Worm (Caenorhabditis elegans) whole organism, late embryonic: Measurements from ENCODE around the gene pms-2.

Experiments
- C08G9.2 ChIP-seq: sonication (generic microtip); optimal IDR thresholded peaks from 2 replicates; lab custom pipeline; 2016; ENCODE audit warnings: mild to moderate bottlenecking, missing genetic modification characterization, moderate library complexity, missing compliant biosample characterization
- C38D4.7 ChIP-seq: fragments of 200-800 bp; sonication (Bioruptor generic); optimal IDR thresholded peaks from 2 replicates; lab custom pipeline; 2018; ENCODE audit warnings: mild to moderate bottlenecking, missing genetic modification characterization, moderate library complexity, missing compliant biosample characterization
- K02D7.2 ChIP-seq: sonication (generic microtip); optimal IDR thresholded peaks from 2 replicates; lab custom pipeline; 2017; ENCODE audit warnings: mild to moderate bottlenecking, missing genetic modification characterization, missing compliant biosample characterization
- K09A11.1 ChIP-seq: sonication (generic microtip); optimal IDR thresholded peaks from 2 replicates; lab custom pipeline; 2017; ENCODE audit warnings: antibody characterized with exemption, mild to moderate bottlenecking, missing genetic modification characterization, missing compliant biosample characterization; ENCODE audit not compliant: insufficient read depth
- ceh-14 ChIP-seq: sonication (generic microtip); optimal IDR thresholded peaks from 2 replicates; lab custom pipeline; 2016; ENCODE audit warnings: missing genotype, missing genetic modification characterization, missing compliant biosample characterization
- ceh-19 ChIP-seq: fragments of 200-800 bp; sonication (Bioruptor generic); optimal IDR thresholded peaks from 2 replicates; lab custom pipeline; 2018; ENCODE audit warnings: mild to moderate bottlenecking, missing genetic modification characterization, missing compliant biosample characterization
- ceh-24 ChIP-seq: sonication (generic microtip); optimal IDR thresholded peaks from 2 replicates; lab custom pipeline; 2016; ENCODE audit warnings: mild to moderate bottlenecking, missing genetic modification characterization, missing compliant biosample characterization
- ceh-31 ChIP-seq: sonication (generic microtip); optimal IDR thresholded peaks from 2 replicates; lab custom pipeline; 2016; ENCODE audit warnings: missing genetic modification characterization, missing compliant biosample characterization
- ceh-34 ChIP-seq: sonication (generic microtip); optimal IDR thresholded peaks from 2 replicates; lab custom pipeline; 2016; ENCODE audit warnings: mild to moderate bottlenecking, missing genetic modification characterization, missing compliant biosample characterization
- ceh-45 ChIP-seq: fragments of 200-800 bp; sonication (Bioruptor generic); IDR thresholded peaks from 2 replicates; pipeline ENCODE4 v1.3.6; 2022; ENCODE audit warnings: missing genetic modification reagents, missing genetic modification characterization, missing compliant biosample characterization
- ceh-48 ChIP-seq: sonication (generic microtip); optimal IDR thresholded peaks from 2 replicates; lab custom pipeline; 2016; ENCODE audit warnings: missing genetic modification characterization, inconsistent platforms, missing compliant biosample characterization
- ceh-9 ChIP-seq: sonication (generic microtip); optimal IDR thresholded peaks from 2 replicates; lab custom pipeline; 2016; ENCODE audit warnings: mild to moderate bottlenecking, missing genetic modification characterization, inconsistent platforms, missing compliant biosample characterization
- dve-1 ChIP-seq: sonication (generic microtip); optimal IDR thresholded peaks from 2 replicates; lab custom pipeline; 2017; ENCODE audit warnings: antibody characterized with exemption, mild to moderate bottlenecking, missing genetic modification characterization, missing compliant biosample characterization
- elt-2 ChIP-seq: sonication (generic microtip); optimal IDR thresholded peaks from 2 replicates; lab custom pipeline; 2016; ENCODE audit warnings: missing genetic modification reagents, missing genetic modification characterization, missing compliant biosample characterization
- eyg-1 ChIP-seq: sonication (generic microtip); optimal IDR thresholded peaks from 2 replicates; lab custom pipeline; 2016; ENCODE audit warnings: missing genotype, missing genetic modification characterization, missing compliant biosample characterization
- hlh-13 ChIP-seq: fragments of 200-800 bp; sonication (Bioruptor generic); optimal IDR thresholded peaks from 2 replicates; lab custom pipeline; 2018; ENCODE audit warnings: mild to moderate bottlenecking, missing genetic modification characterization, missing compliant biosample characterization
- hlh-15 ChIP-seq: sonication (generic microtip); optimal IDR thresholded peaks from 2 replicates; lab custom pipeline; 2016; ENCODE audit warnings: missing genetic modification characterization, missing compliant biosample characterization
- hlh-30 ChIP-seq: sonication (generic microtip); optimal IDR thresholded peaks from 2 replicates; lab custom pipeline; 2017; ENCODE audit warnings: antibody characterized with exemption, missing genetic modification characterization, missing compliant biosample characterization; ENCODE audit not compliant: insufficient read depth
- hlh-8 ChIP-seq: sonication (generic microtip); optimal IDR thresholded peaks from 2 replicates; lab custom pipeline; 2016; ENCODE audit warnings: missing genotype, missing genetic modification characterization, missing compliant biosample characterization
- lim-6 ChIP-seq: sonication (generic microtip); optimal IDR thresholded peaks from 2 replicates; lab custom pipeline; 2016; ENCODE audit warnings: missing genetic modification characterization, missing compliant biosample characterization
- lin-11 ChIP-seq: fragments of 200-800 bp; sonication (Bioruptor generic); optimal IDR thresholded peaks from 2 replicates; lab custom pipeline; 2018; ENCODE audit warnings: mild to moderate bottlenecking, missing genetic modification characterization, missing compliant biosample characterization
- madf-2 ChIP-seq: sonication (generic microtip); optimal IDR thresholded peaks from 2 replicates; lab custom pipeline; 2017; ENCODE audit warnings: missing genetic modification characterization, missing compliant biosample characterization
- nfya-1 ChIP-seq: sonication (generic microtip); optimal IDR thresholded peaks from 2 replicates; lab custom pipeline; 2017; ENCODE audit warnings: missing genetic modification characterization, mild to moderate bottlenecking, missing compliant biosample characterization, antibody characterized with exemption, moderate library complexity
- pat-9 ChIP-seq: fragments of 200-800 bp; sonication (Bioruptor generic); optimal IDR thresholded peaks from 2 replicates; lab custom pipeline; 2018; ENCODE audit warnings: mild to moderate bottlenecking, missing genetic modification characterization, moderate library complexity, missing compliant biosample characterization
- pha-2 ChIP-seq: sonication (generic microtip); optimal IDR thresholded peaks from 2 replicates; lab custom pipeline; 2017; ENCODE audit warnings: mild to moderate bottlenecking, missing genetic modification characterization, missing compliant biosample characterization
- pha-4 ChIP-seq: fragments of 150-350 bp; optimal IDR thresholded peaks from 2 replicates; lab custom pipeline; 2018; ENCODE audit warnings: missing biosample characterization, missing genetic modification reagents, missing genetic modification characterization
- pros-1 ChIP-seq: fragments of 150-350 bp; optimal IDR thresholded peaks from 2 replicates; lab custom pipeline; 2014; ENCODE audit warnings: missing biosample characterization, missing genetic modification reagents, missing genetic modification characterization
- ref-2 ChIP-seq: sonication (generic microtip); optimal IDR thresholded peaks from 2 replicates; lab custom pipeline; 2016; ENCODE audit warnings: missing genetic modification characterization, missing compliant biosample characterization
- sdc-2 ChIP-seq: sonication (generic microtip); optimal IDR thresholded peaks from 2 replicates; lab custom pipeline; 2016; ENCODE audit warnings: missing genotype, missing genetic modification characterization, missing compliant biosample characterization
- syd-9 ChIP-seq: sonication (generic microtip); optimal IDR thresholded peaks from 2 replicates; lab custom pipeline; 2016; ENCODE audit warnings: mild to moderate bottlenecking, missing genetic modification characterization, moderate library complexity, missing compliant biosample characterization
- tbx-2 ChIP-seq: sonication (generic microtip); optimal IDR thresholded peaks from 2 replicates; lab custom pipeline; 2016; ENCODE audit warnings: missing genetic modification characterization, missing compliant biosample characterization
- tbx-7 ChIP-seq: sonication (generic microtip); optimal IDR thresholded peaks from 2 replicates; lab custom pipeline; 2016; ENCODE audit warnings: missing genotype, missing genetic modification characterization, missing compliant biosample characterization
- ttx-3 ChIP-seq: sonication (generic microtip); optimal IDR thresholded peaks from 2 replicates; lab custom pipeline; 2016; ENCODE audit warnings: missing genetic modification reagents, missing genetic modification characterization, missing compliant biosample characterization
- unc-42 ChIP-seq: sonication (generic microtip); optimal IDR thresholded peaks from 2 replicates; lab custom pipeline; 2016; ENCODE audit warnings: missing genotype, missing genetic modification characterization, missing compliant biosample characterization
- unc-55 ChIP-seq: sonication (generic microtip); optimal IDR thresholded peaks from 2 replicates; lab custom pipeline; 2017; ENCODE audit warnings: missing biosample characterization, missing genetic modification reagents, missing genetic modification characterization
- zip-5 ChIP-seq: sonication (generic microtip); optimal IDR thresholded peaks from 2 replicates; lab custom pipeline; 2016; ENCODE audit warnings: missing genetic modification characterization, missing compliant biosample characterization

pms-2 gene

ce11 chrV:11552379-11552778 is 18.0 kb downstream of the pms-2 start, which contains the start of gene srx-85:
srx-85 (plus strand) TSS chrV:11552679.
- no peak for TF ChIP-seq hlh-15 (tag; lab: Kevin White, UChicago)
- TF ChIP-seq pha-4 (tag; lab: Kevin White, UChicago): no peak
- no peak for TF ChIP-seq K02D7.2 (tag; lab: Kevin White, UChicago)
- TF ChIP-seq zip-5 (tag; lab: Kevin White, UChicago): no peak
- TF ChIP-seq hlh-30 (tag; lab: Kevin White, UChicago): no peak
- TF ChIP-seq unc-55 (GFP tag; lab: Kevin White, UChicago): no peak
- TF ChIP-seq syd-9 (tag; lab: Kevin White, UChicago): no peak
- no peak for TF ChIP-seq pha-2
- TF ChIP-seq tbx-7 (tag; lab: Kevin White, UChicago): no peak
- no peak for TF ChIP-seq ref-2
- no peak for TF ChIP-seq ceh-24
- no peak for TF ChIP-seq sdc-2 (tag; lab: Kevin White, UChicago)
- no peak for TF ChIP-seq ceh-9 (tag; lab: Kevin White, UChicago)
- no peak for TF ChIP-seq eyg-1

DNA sequence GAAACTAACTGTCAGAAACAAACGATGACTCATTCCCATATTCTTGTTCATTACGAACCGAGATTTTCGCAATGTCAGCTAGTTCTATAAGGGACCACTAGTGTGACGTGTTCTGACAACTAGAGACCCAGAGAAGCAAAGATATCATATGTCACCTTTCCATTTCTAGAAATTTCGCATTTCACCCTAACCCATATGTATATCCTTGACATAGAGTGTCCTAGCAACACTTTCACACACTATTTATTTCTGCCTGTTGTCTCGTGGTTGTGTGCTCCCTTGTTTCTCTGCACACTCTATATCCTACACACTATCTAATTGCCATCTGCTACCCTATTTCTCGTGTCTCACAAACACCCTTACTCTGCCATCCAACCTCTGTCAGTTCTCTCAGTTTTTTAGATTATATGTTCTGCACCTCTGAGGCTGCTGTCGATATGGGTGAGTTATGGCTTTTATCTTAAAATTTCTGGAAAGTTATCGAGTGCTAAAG is 21.4 kb downstream of the pms-2 start, which contains the start of the genes F38B7.17 and F38B7.3:
F38B7.17 (minus strand) TSS at position 51 of the 493 bp plus-strand sequence.
F38B7.3 (plus strand) TSS at position 194 of the 493 bp plus-strand sequence.
- TF ChIP-seq hlh-8 (tag; lab: Kevin White, UChicago) (peak; percentile 12), ceh-31 (tag; lab: Kevin White, UChicago) (peak; percentile 33), pros-1 (no peak), ceh-34 (tag; lab: Kevin White, UChicago) (peak; percentile 42), ceh-14 (tag; lab: Kevin White, UChicago) (peak; percentile 3), hlh-15 (tag; lab: Kevin White, UChicago) (no peak), tbx-2 (tag; lab: Kevin White, UChicago) (peak; percentile 51), unc-55 (GFP tag; lab: Kevin White, UChicago) (peak; percentile 51), zip-5 (tag; lab: Kevin White, UChicago) (no peak), hlh-30 (tag; lab: Kevin White, UChicago) (peak; percentile 95), nfya-1 (tag; lab: Kevin White, UChicago) (peak; percentile 58), dve-1 (peak; percentile 36), elt-2 (tag; lab: Kevin White, UChicago) (peak; percentile 71), ceh-19 (GFP tag; lab: Kevin White, UChicago) (peak; percentile 39)
- TF ChIP-seq, all 69 proteins: peak for 11

DNA sequence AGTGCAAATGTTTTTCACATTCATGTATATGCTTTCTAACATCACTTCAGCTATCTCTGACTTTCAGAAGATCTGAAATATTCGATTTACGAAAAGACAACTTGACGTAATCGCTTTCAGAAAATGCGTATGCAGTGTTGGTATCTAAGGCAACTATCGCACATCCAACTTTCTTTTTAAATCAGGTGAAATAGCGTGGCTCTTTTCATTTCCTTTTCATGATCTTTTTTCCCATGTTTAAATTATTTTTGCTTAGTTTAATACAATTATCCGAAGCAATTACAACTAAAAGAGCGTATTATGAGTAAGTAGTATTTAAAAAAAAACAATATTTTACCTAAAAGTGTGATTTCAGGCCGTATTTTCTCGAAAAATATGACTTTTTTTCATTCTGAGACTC is 23.6 kb downstream of the pms-2 start, which contains the start of gene F38B7.11:
F38B7.11 (plus strand) TSS at position 301 of the 400 bp plus-strand sequence.
- TF ChIP-seq C08G9.2 (tag; lab: Kevin White, UChicago) (no peak), ttx-3 (tag; lab: Kevin White, UChicago) (no peak), hlh-8 (tag; lab: Kevin White, UChicago) (no peak)

DNA sequence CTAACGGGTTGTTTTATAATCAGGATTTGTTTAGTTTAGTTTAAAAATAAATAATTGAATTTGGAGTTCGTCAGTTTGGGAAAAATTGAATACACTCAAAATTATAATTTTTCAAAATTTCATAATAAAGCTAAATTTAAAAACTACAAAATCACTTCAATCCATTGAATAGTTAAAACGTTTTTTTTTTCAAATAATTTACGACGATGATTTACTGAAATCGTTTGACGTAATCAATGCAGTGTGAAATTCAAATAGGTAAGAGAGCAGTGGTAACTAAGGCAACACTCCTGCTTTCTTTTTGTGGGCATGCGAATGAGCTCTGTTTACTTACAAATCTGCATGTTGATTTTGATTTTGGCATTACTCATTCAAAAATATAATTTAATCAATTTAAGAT is 25.2 kb downstream of the pms-2 start, which contains the start of gene F38B7.10:
F38B7.10 (plus strand) TSS at position 301 of the 400 bp plus-strand sequence.
- TF ChIP-seq pat-9 (tag; lab: Kevin White, UChicago): no peak
- TF ChIP-seq K09A11.1 (tag; lab: Kevin White, UChicago): no peak
- no peak for TF ChIP-seq ceh-34 (tag; lab: Kevin White, UChicago)
- no peak for TF ChIP-seq madf-2 (tag; lab: Kevin White, UChicago)
- TF ChIP-seq lin-11 (tag; lab: Kevin White, UChicago): no peak
- TF ChIP-seq zip-5 (tag; lab: Kevin White, UChicago): no peak
- TF ChIP-seq hlh-13 (GFP tag; lab: Kevin White, UChicago): no peak
- no peak for TF ChIP-seq unc-42 (tag; lab: Kevin White, UChicago)
- TF ChIP-seq lim-6 (tag; lab: Kevin White, UChicago): no peak
- no peak for TF ChIP-seq C38D4.7 (GFP tag; lab: Kevin White, UChicago)
- TF ChIP-seq ceh-45 (GFP tag; lab: Robert Waterston, UW): no peak
- TF ChIP-seq hlh-15 (tag; lab: Kevin White, UChicago): no peak
- no peak for TF ChIP-seq ceh-24
- no peak for TF ChIP-seq hlh-8 (tag; lab: Kevin White, UChicago)
- no peak for TF ChIP-seq ceh-48 (tag; lab: Kevin White, UChicago)
